Worm (Caenorhabditis elegans) whole organism, L1 larva: ENCODE results near the gene F21D9.2.

ENCODE experiments used
- C16A3.4 ChIP-seq: fragments of 150-350 bp; optimal IDR thresholded peaks from 2 replicates; lab custom pipeline; 2014; ENCODE audit warnings: missing biosample characterization, missing genetic modification characterization
- C34B4.2 ChIP-seq: sonication (generic microtip); optimal IDR thresholded peaks from 2 replicates; lab custom pipeline; 2017; ENCODE audit warnings: mild to moderate bottlenecking, missing genetic modification characterization, missing compliant biosample characterization
- Y116A8C.19 ChIP-seq: sonication (generic microtip); optimal IDR thresholded peaks from 2 replicates; lab custom pipeline; 2016; ENCODE audit warnings: missing compliant biosample characterization, missing genetic modification characterization, borderline replicate concordance
- aly-2 ChIP-seq: fragments of 150-350 bp; optimal IDR thresholded peaks from 2 replicates; lab custom pipeline; 2014; ENCODE audit warnings: missing biosample characterization, missing genetic modification characterization
- ama-1 ChIP-seq: fragments of 150-350 bp; optimal IDR thresholded peaks from 2 replicates; lab custom pipeline; 2014
- blmp-1 ChIP-seq: fragments of 150-350 bp; optimal IDR thresholded peaks from 2 replicates; lab custom pipeline; 2014; ENCODE audit warnings: missing biosample characterization, missing genetic modification characterization
- ceh-63 ChIP-seq: fragments of 200-800 bp; sonication (Bioruptor generic); optimal IDR thresholded peaks from 2 replicates; lab custom pipeline; 2018; ENCODE audit warnings: mild to moderate bottlenecking, missing genetic modification characterization, missing compliant biosample characterization
- ceh-8 ChIP-seq: fragments of 200-800 bp; sonication (Bioruptor generic); optimal IDR thresholded peaks from 2 replicates; lab custom pipeline; 2018; ENCODE audit warnings: mild to moderate bottlenecking, missing genetic modification characterization, moderate library complexity, missing compliant biosample characterization
- ceh-82 ChIP-seq, 3 experiments: fragments of 150-350 bp in 1 of 3; sonication (generic microtip) in 2 of 3; optimal IDR thresholded peaks; 2 replicates each; lab custom pipeline; 2014 to 2017; ENCODE audit warnings: missing biosample characterization in 3 of 3, missing genetic modification characterization in 3 of 3
- ces-1 ChIP-seq: fragments of 150-350 bp; optimal IDR thresholded peaks from 2 replicates; lab custom pipeline; 2014; ENCODE audit warnings: missing biosample characterization, missing genetic modification reagents, missing genetic modification characterization
- dpl-1 ChIP-seq, 3 experiments: fragments of 150-350 bp in 2 of 3; sonication (generic microtip) in 1 of 3; optimal IDR thresholded peaks; 2 replicates each; lab custom pipeline; 2014 to 2017; ENCODE audit warnings: missing biosample characterization in 3 of 3, missing genetic modification characterization in 3 of 3, missing genetic modification reagents in 3 of 3
- dsc-1 ChIP-seq: sonication (generic microtip); optimal IDR thresholded peaks from 2 replicates; lab custom pipeline; 2016; ENCODE audit warnings: mild to moderate bottlenecking, missing genetic modification characterization, missing compliant biosample characterization
- efl-1 ChIP-seq, 4 experiments: fragments of 150-350 bp; optimal IDR thresholded peaks in 3 of 4; peaks in 1 of 4; 1 replicate in 1 of 4; 2 replicates in 3 of 4; lab custom pipeline; 2014; ENCODE audit warnings: missing biosample characterization in 2 of 4, missing genetic modification characterization in 2 of 4, missing genetic modification reagents in 2 of 4
- elt-2 ChIP-seq: sonication (generic microtip); optimal IDR thresholded peaks from 2 replicates; lab custom pipeline; 2016; ENCODE audit warnings: missing genetic modification characterization, mild to moderate bottlenecking, inconsistent platforms, missing compliant biosample characterization, missing genetic modification reagents
- elt-3 ChIP-seq, 6 experiments: fragments of 150-350 bp in 1 of 6; sonication (generic microtip); optimal IDR thresholded peaks; 2 replicates each; lab custom pipeline; 2017 to 2018; ENCODE audit warnings: missing biosample characterization in 6 of 6, missing genetic modification characterization in 6 of 6, inconsistent platforms in 1 of 6
- ets-5 ChIP-seq: fragments of 200-800 bp; sonication (Bioruptor generic); IDR thresholded peaks from 2 replicates; pipeline ENCODE4 v1.3.6; 2022; ENCODE audit warnings: missing genetic modification characterization, missing compliant biosample characterization
- fkh-10 ChIP-seq: sonication (generic microtip); optimal IDR thresholded peaks from 2 replicates; lab custom pipeline; 2017; ENCODE audit warnings: missing biosample characterization, missing genetic modification reagents, missing genetic modification characterization
- hlh-17 ChIP-seq: fragments of 200-800 bp; sonication (Bioruptor generic); optimal IDR thresholded peaks from 2 replicates; lab custom pipeline; 2018; ENCODE audit warnings: missing genetic modification characterization, mild to moderate bottlenecking, missing compliant biosample characterization, moderate library complexity, borderline replicate concordance
- hpl-2 ChIP-seq: fragments of 150-350 bp; optimal IDR thresholded peaks from 2 replicates; lab custom pipeline; 2014; ENCODE audit warnings: missing biosample characterization, missing genetic modification reagents, missing genetic modification characterization
- irx-1 ChIP-seq: sonication (generic microtip); optimal IDR thresholded peaks from 2 replicates; lab custom pipeline; 2016; ENCODE audit warnings: missing genetic modification characterization, missing compliant biosample characterization
- lin-13 ChIP-seq: fragments of 150-350 bp; optimal IDR thresholded peaks from 2 replicates; lab custom pipeline; 2014; ENCODE audit warnings: missing biosample characterization, missing genetic modification reagents, missing genetic modification characterization
- lin-15B ChIP-seq: fragments of 150-350 bp; sonication (generic microtip); optimal IDR thresholded peaks from 3 replicates; lab custom pipeline; 2014; ENCODE audit warnings: missing biosample characterization, missing genetic modification characterization
- lir-3 ChIP-seq: sonication (generic microtip); optimal IDR thresholded peaks from 2 replicates; lab custom pipeline; 2016; ENCODE audit warnings: mild to moderate bottlenecking, missing genetic modification characterization, moderate library complexity, missing compliant biosample characterization; ENCODE audit not compliant: poor library complexity
- mdl-1 ChIP-seq, 2 experiments: fragments of 150-350 bp; optimal IDR thresholded peaks; 2 replicates each; lab custom pipeline; 2014 to 2017; ENCODE audit warnings: missing biosample characterization in 2 of 2, missing genetic modification characterization in 2 of 2, inconsistent platforms in 1 of 2
- mef-2 ChIP-seq: fragments of 150-350 bp; optimal IDR thresholded peaks from 2 replicates; lab custom pipeline; 2014; ENCODE audit warnings: missing biosample characterization, missing genetic modification characterization
- nhr-11 ChIP-seq: fragments of 150-350 bp; optimal IDR thresholded peaks from 2 replicates; lab custom pipeline; 2014; ENCODE audit warnings: missing biosample characterization, missing genetic modification characterization
- nhr-237 ChIP-seq: fragments of 150-350 bp; optimal IDR thresholded peaks from 2 replicates; lab custom pipeline; 2014; ENCODE audit warnings: missing biosample characterization, missing genetic modification characterization
- nhr-28 ChIP-seq: fragments of 150-350 bp; optimal IDR thresholded peaks from 2 replicates; lab custom pipeline; 2014; ENCODE audit warnings: missing biosample characterization, missing genetic modification characterization
- nhr-77 ChIP-seq: fragments of 150-350 bp; optimal IDR thresholded peaks from 2 replicates; lab custom pipeline; 2014; ENCODE audit warnings: missing biosample characterization, missing genetic modification characterization
- nhr-84 ChIP-seq: sonication (generic microtip); optimal IDR thresholded peaks from 2 replicates; lab custom pipeline; 2017; ENCODE audit warnings: missing biosample characterization, missing genetic modification characterization
- pag-3 ChIP-seq: sonication (generic microtip); optimal IDR thresholded peaks from 2 replicates; lab custom pipeline; 2017; ENCODE audit warnings: missing genetic modification characterization, mild to moderate bottlenecking, missing compliant biosample characterization, antibody characterized with exemption, borderline replicate concordance; ENCODE audit not compliant: insufficient read depth
- pqm-1 ChIP-seq: sonication (generic microtip); optimal IDR thresholded peaks from 3 replicates; lab custom pipeline; 2017; ENCODE audit warnings: missing biosample characterization, missing genetic modification characterization
- skn-1 ChIP-seq: fragments of 150-350 bp; optimal IDR thresholded peaks from 2 replicates; lab custom pipeline; 2014; ENCODE audit warnings: missing biosample characterization, missing genetic modification characterization
- snpc-4 ChIP-seq: fragments of 150-350 bp; optimal IDR thresholded peaks from 2 replicates; lab custom pipeline; 2014; ENCODE audit warnings: missing biosample characterization, missing genetic modification characterization
- snu-23 ChIP-seq: sonication (generic microtip); optimal IDR thresholded peaks from 2 replicates; lab custom pipeline; 2016; ENCODE audit warnings: missing genetic modification characterization, missing compliant biosample characterization
- sox-4 ChIP-seq: sonication (generic microtip); optimal IDR thresholded peaks from 2 replicates; lab custom pipeline; 2016; ENCODE audit warnings: missing genetic modification characterization, missing compliant biosample characterization
- swsn-7 ChIP-seq: sonication (generic microtip); optimal IDR thresholded peaks from 2 replicates; lab custom pipeline; 2016; ENCODE audit warnings: missing genetic modification characterization, missing compliant biosample characterization
- unc-86 ChIP-seq: sonication (generic microtip); optimal IDR thresholded peaks from 2 replicates; lab custom pipeline; 2016; ENCODE audit warnings: missing genetic modification characterization, missing compliant biosample characterization
- xbp-1 ChIP-seq: sonication (generic microtip); optimal IDR thresholded peaks from 2 replicates; lab custom pipeline; 2016; ENCODE audit warnings: missing genetic modification characterization, missing compliant biosample characterization
- zip-4 ChIP-seq: fragments of 200-800 bp; sonication (Bioruptor generic); optimal IDR thresholded peaks from 2 replicates; lab custom pipeline; 2018; ENCODE audit warnings: mild to moderate bottlenecking, missing genetic modification characterization, moderate library complexity, missing compliant biosample characterization
- ztf-11 ChIP-seq, 2 experiments: sonication (generic microtip); optimal IDR thresholded peaks; 2 replicates each; lab custom pipeline; 2016 to 2017; ENCODE audit warnings: missing genetic modification characterization in 2 of 2, missing biosample characterization in 1 of 2, missing compliant biosample characterization in 1 of 2

The F21D9.2 gene

DNA sequence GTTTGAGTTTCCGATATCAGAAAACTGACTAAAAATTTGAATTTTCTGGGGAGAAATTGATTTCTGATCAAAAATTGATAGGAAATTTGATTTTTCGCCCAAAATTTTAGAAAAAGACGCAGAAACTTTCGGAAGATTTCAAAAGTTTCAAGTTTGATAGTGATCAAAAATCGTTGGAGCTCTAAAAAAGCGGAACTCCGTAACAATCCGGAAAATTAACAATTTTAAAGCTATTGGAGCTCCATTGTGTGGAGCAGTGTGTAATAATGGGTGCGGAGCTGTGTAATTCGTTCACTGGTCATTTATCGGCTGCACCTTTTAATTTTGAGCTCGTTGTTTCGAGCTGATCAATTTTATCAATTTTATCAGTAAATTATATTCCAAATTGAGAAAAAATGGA, 8.7 kb downstream of the F21D9.2 start, which contains the start of gene F21D9.4:
Gene F21D9.4 (plus strand): TSS at position 301 of the 400 bp plus-strand sequence.
- TF ChIP-seq ces-1 (GFP tag; lab: Kevin White, UChicago), result no peak
- TF ChIP-seq C16A3.4 (tag; lab: Kevin White, UChicago), result no peak

DNA sequence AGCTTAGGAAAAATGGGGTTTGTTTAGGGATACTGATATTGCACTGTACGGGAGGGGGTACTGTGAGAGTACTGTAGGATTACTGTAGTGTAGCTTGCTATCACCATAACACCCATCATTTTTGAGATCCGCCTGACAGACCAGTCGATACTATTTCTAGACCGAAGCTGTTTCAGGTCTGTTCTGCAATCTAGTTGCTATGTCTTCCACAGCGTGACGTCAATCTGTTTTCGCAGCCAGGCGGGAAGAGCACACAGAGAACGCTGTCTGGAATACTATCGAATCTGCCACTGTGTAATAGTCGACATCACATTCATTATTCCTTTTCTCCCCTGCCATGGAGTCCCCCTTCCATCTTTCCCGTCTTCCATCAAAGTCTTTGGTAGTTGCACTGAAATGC, 10.4 kb downstream of the F21D9.2 start, which contains the start of gene F21D9.11:
Gene F21D9.11 (plus strand): TSS at position 301 of the 400 bp plus-strand sequence.
- TF ChIP-seq ceh-63 (GFP tag; lab: Kevin White, UChicago) (no peak), unc-86 (no peak), xbp-1 (tag; lab: Kevin White, UChicago) (no peak), nhr-77 (no peak), ets-5 (GFP tag; lab: Robert Waterston, UW) (no peak), dsc-1 (tag; lab: Kevin White, UChicago) (no peak), pag-3 (tag; lab: Kevin White, UChicago) (no peak), elt-3 (tag; optimal IDR thresholded peaks at IDR 0.05; lab: Kevin White, UChicago) (no peak), lin-15B (no peak), nhr-84 (tag; lab: Kevin White, UChicago) (no peak), nhr-237 (tag; lab: Kevin White, UChicago) (no peak), Y116A8C.19 (tag; lab: Kevin White, UChicago) (no peak), ztf-11 (tag; optimal IDR thresholded peaks at IDR 0.05; lab: Kevin White, UChicago) (no peak), mdl-1 (tag; optimal IDR thresholded peaks at IDR 0.05; lab: Kevin White, UChicago) (no peak), ces-1 (GFP tag; lab: Kevin White, UChicago) (no peak), fkh-10 (GFP tag; lab: Kevin White, UChicago) (no peak), ceh-8 (GFP tag; lab: Kevin White, UChicago) (no peak), elt-2 (tag; lab: Kevin White, UChicago) (no peak), lir-3 (tag; lab: Kevin White, UChicago) (no peak)

DNA sequence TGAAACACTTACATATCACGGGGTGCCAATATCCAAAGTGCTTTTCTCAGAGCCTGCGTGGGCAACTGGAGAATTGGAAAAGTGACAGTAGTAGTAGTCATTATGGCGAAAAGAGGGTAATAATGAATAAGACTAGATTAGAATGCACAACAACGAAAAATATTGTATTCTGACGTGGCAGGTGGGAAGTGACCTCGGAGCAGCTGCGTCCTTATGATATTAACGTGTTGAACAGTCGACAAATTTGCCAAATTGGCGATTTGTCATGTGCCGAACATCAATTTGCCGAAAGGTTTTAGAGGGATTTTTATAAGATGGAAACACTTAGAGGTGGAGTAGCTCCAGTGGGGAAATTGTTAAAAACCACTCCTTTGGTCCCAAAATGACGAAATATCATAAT, 11.3 kb downstream of the F21D9.2 start, which contains the start of gene str-81:
Gene str-81 (minus strand): TSS at position 101 of the 400 bp plus-strand sequence.
- TF ChIP-seq zip-4 (GFP tag; lab: Kevin White, UChicago) (no peak), blmp-1 (tag; lab: Kevin White, UChicago) (no peak), unc-86 (no peak), snu-23 (GFP tag; lab: Kevin White, UChicago) (no peak), efl-1 (optimal IDR thresholded peaks at IDR 0.05; lab: Kevin White, UChicago) (no peak), efl-1 (GFP tag; optimal IDR thresholded peaks at IDR 0.05 in 1 of 2; lab: Kevin White, UChicago) (no peak), pqm-1 (tag; lab: Kevin White, UChicago) (no peak), mdl-1 (tag; optimal IDR thresholded peaks at IDR 0.05; lab: Kevin White, UChicago) (no peak)
- TF ChIP-seq, all 84 proteins: peak for 0

DNA sequence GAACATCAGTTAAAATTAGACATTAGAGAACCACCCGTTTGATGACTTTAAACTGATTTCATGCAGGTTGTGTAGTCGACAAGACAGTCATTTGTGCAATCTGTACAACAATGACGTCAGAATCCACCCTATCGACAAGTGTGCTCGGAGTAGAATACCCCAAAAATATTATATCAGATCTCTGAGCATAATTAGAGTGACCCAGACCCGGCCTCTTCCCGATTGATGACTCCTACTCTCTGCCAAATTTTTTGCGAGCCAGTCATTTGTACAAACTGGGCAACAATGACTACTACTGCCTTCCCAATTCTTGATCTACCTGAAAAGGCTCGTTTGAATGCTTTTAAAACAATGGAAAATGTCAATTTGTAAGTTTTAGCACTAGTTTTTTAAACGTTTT, 22.1 kb downstream of the F21D9.2 start, which contains the start of the genes fbxb-115 and fbxb-1:
Gene fbxb-115 (minus strand): TSS at position 101 of the 400 bp plus-strand sequence.
Gene fbxb-1 (plus strand): TSS at position 226 of the 400 bp plus-strand sequence.
- TF ChIP-seq pag-3 (tag; lab: Kevin White, UChicago) (no peak), ceh-82 (tag; optimal IDR thresholded peaks at IDR 0.05; lab: Kevin White, UChicago) (no peak), hpl-2 (GFP tag; lab: Kevin White, UChicago) (no peak), dpl-1 (GFP tag; optimal IDR thresholded peaks at IDR 0.05; lab: Kevin White, UChicago) (no peak), pqm-1 (tag; lab: Kevin White, UChicago) (no peak), lin-13 (GFP tag; lab: Kevin White, UChicago) (no peak), nhr-11 (tag; lab: Kevin White, UChicago) (no peak), irx-1 (tag; lab: Kevin White, UChicago) (no peak), nhr-237 (tag; lab: Kevin White, UChicago) (no peak), mef-2 (tag; lab: Kevin White, UChicago) (no peak), snpc-4 (no peak), hlh-17 (no peak), C34B4.2 (tag; lab: Kevin White, UChicago) (no peak), sox-4 (tag; lab: Kevin White, UChicago) (no peak), swsn-7 (tag; lab: Kevin White, UChicago) (no peak), aly-2 (tag; lab: Kevin White, UChicago) (no peak), blmp-1 (tag; lab: Kevin White, UChicago) (no peak), nhr-28 (tag; lab: Kevin White, UChicago) (no peak), skn-1 (tag; lab: Kevin White, UChicago) (no peak), ama-1 (no peak)
